Worm (Caenorhabditis elegans) whole organism, young adult: ENCODE data around the gene lgc-20.

Source experiments
- B0019.2 ChIP-seq: fragments of 200-800 bp; sonication (Bioruptor generic); conservative IDR thresholded peaks from 2 replicates; pipeline ENCODE4 v1.3.6; 2022; ENCODE audit warnings: missing genetic modification reagents, missing genetic modification characterization, missing compliant biosample characterization
- snpc-4 ChIP-seq, 5 experiments: fragments of 150-350 bp in 1 of 5; sonication (generic microtip) in 4 of 5; optimal IDR thresholded peaks; 2 replicates each; lab custom pipeline; 2014 to 2018; ENCODE audit warnings: missing genetic modification characterization in 5 of 5, missing biosample characterization in 3 of 5, antibody characterized with exemption in 2 of 5, mild to moderate bottlenecking in 2 of 5, missing compliant biosample characterization in 2 of 5, missing genotype in 2 of 5, moderate library complexity in 2 of 5, missing genetic modification reagents in 1 of 5

ce11 chrII:11351599-11351998, 8.2 kb upstream of the lgc-20 start, which contains the start of gene clh-2:
- no peak for TF ChIP-seq B0019.2
- TF ChIP-seq snpc-4 (GFP tag; optimal IDR thresholded peaks at IDR 0.05; lab: Kevin White, UChicago) = no peak
- TF ChIP-seq snpc-4 (tag; optimal IDR thresholded peaks at IDR 0.05; lab: Kevin White, UChicago) = no peak
